Fruit fly (Drosophila melanogaster) whole organism, embryonic: ENCODE results near the gene MTF-1.

Experiments used
- Blimp-1 ChIP-seq: fragments of 200-800 bp; sonication (Bioruptor generic); optimal IDR thresholded peaks from 3 replicates; lab custom pipeline; 2018; ENCODE audit warnings: missing biosample characterization, missing genetic modification characterization, mild to moderate bottlenecking, moderate library complexity, missing genetic modification reagents
- CG10147 ChIP-seq: fragments of 200-800 bp; sonication (Bioruptor generic); optimal IDR thresholded peaks from 2 replicates; lab custom pipeline; 2019; ENCODE audit warnings: missing biosample characterization, mild to moderate bottlenecking, missing genetic modification characterization, moderate library complexity
- CG10565 ChIP-seq: fragments of 200-800 bp; sonication (Bioruptor generic); optimal IDR thresholded peaks from 3 replicates; lab custom pipeline; 2016; ENCODE audit warnings: missing biosample characterization, mild to moderate bottlenecking, missing genetic modification characterization
- CG11560 ChIP-seq: fragments of 200-800 bp; sonication (Bioruptor generic); IDR thresholded peaks from 3 replicates; pipeline ENCODE4 v1.3.6; 2022; ENCODE audit warnings: missing biosample characterization, missing genetic modification characterization
- CG12744 ChIP-seq: fragments of 200-800 bp; sonication (Bioruptor generic); optimal IDR thresholded peaks from 2 replicates; lab custom pipeline; 2016; ENCODE audit warnings: missing biosample characterization, missing genetic modification characterization
- CG12942 ChIP-seq: fragments of 200-800 bp; sonication (Bioruptor generic); optimal IDR thresholded peaks from 3 replicates; lab custom pipeline; 2016; ENCODE audit warnings: missing biosample characterization, missing genetic modification characterization
- CG13296 ChIP-seq: fragments of 200-800 bp; sonication (Bioruptor generic); optimal IDR thresholded peaks from 3 replicates; lab custom pipeline; 2018; ENCODE audit warnings: missing biosample characterization, mild to moderate bottlenecking, missing genetic modification characterization
- CG14050 ChIP-seq: fragments of 200-800 bp; sonication (Bioruptor generic); IDR thresholded peaks from 3 replicates; pipeline ENCODE4 v1.3.6; 2022; ENCODE audit warnings: missing biosample characterization, missing genetic modification characterization
- CG1647 ChIP-seq: fragments of 200-800 bp; sonication (Bioruptor generic); optimal IDR thresholded peaks from 3 replicates; lab custom pipeline; 2016; ENCODE audit warnings: missing biosample characterization, missing genetic modification characterization
- CG17186 ChIP-seq: fragments of 200-800 bp; sonication (Bioruptor generic); optimal IDR thresholded peaks from 3 replicates; lab custom pipeline; 2017; ENCODE audit warnings: missing biosample characterization, missing genetic modification reagents, missing genetic modification characterization
- CG1792 ChIP-seq: fragments of 200-800 bp; sonication (Bioruptor generic); optimal IDR thresholded peaks from 2 replicates; lab custom pipeline; 2016; ENCODE audit warnings: missing biosample characterization, missing genetic modification characterization
- CG2120 ChIP-seq: fragments of 200-800 bp; sonication (Bioruptor generic); optimal IDR thresholded peaks from 3 replicates; lab custom pipeline; 2016; ENCODE audit warnings: missing biosample characterization, missing genetic modification characterization
- CG2129 ChIP-seq: fragments of 200-800 bp; sonication (Bioruptor generic); IDR thresholded peaks from 2 replicates; pipeline ENCODE4 v1.3.6; 2022; ENCODE audit warnings: missing biosample characterization, missing genetic modification characterization; ENCODE audit not compliant: partially characterized antibody
- CG31365 ChIP-seq: fragments of 200-800 bp; sonication (Bioruptor generic); optimal IDR thresholded peaks from 2 replicates; lab custom pipeline; 2018; ENCODE audit warnings: missing biosample characterization, mild to moderate bottlenecking, missing genetic modification characterization
- CG32767 ChIP-seq: fragments of 200-800 bp; sonication (Bioruptor generic); IDR thresholded peaks from 2 replicates; pipeline ENCODE4 v1.3.6; 2022; ENCODE audit warnings: missing biosample characterization, missing genetic modification characterization
- CG33213 ChIP-seq: fragments of 200-800 bp; sonication (Bioruptor generic); optimal IDR thresholded peaks from 3 replicates; lab custom pipeline; 2016; ENCODE audit warnings: missing biosample characterization, missing genetic modification characterization
- CG5180 ChIP-seq: fragments of 200-800 bp; sonication (Bioruptor generic); optimal IDR thresholded peaks from 3 replicates; lab custom pipeline; 2017; ENCODE audit warnings: missing biosample characterization, missing genetic modification characterization, mild to moderate bottlenecking, moderate library complexity, missing genetic modification reagents
- CG7963 ChIP-seq: fragments of 200-800 bp; sonication (Bioruptor generic); IDR thresholded peaks from 3 replicates; pipeline ENCODE4 v1.3.6; 2022; ENCODE audit warnings: missing biosample characterization, missing genetic modification characterization; ENCODE audit not compliant: partially characterized antibody
- CG7987 ChIP-seq: fragments of 200-800 bp; sonication (Bioruptor generic); optimal IDR thresholded peaks from 2 replicates; lab custom pipeline; 2018; ENCODE audit warnings: missing biosample characterization, mild to moderate bottlenecking, missing genetic modification characterization, moderate library complexity
- CG8765 ChIP-seq: fragments of 200-800 bp; sonication (Bioruptor generic); IDR thresholded peaks from 2 replicates; pipeline ENCODE4 v1.3.6; 2022; ENCODE audit warnings: missing biosample characterization, missing genetic modification characterization
- CG8944 ChIP-seq: fragments of 200-800 bp; sonication (Bioruptor generic); optimal IDR thresholded peaks from 3 replicates; lab custom pipeline; 2016; ENCODE audit warnings: missing biosample characterization, missing genetic modification characterization
- CG9932 ChIP-seq: fragments of 200-800 bp; sonication (Bioruptor generic); IDR thresholded peaks from 2 replicates; pipeline ENCODE4 v1.3.6; 2022; ENCODE audit warnings: missing biosample characterization, missing genetic modification characterization
- Chrac-16 ChIP-seq: fragments of 200-800 bp; sonication (Bioruptor generic); optimal IDR thresholded peaks from 3 replicates; lab custom pipeline; 2016; ENCODE audit warnings: missing biosample characterization, missing genetic modification characterization
- D19A ChIP-seq: fragments of 200-800 bp; optimal IDR thresholded peaks from 3 replicates; lab custom pipeline; 2019; ENCODE audit warnings: missing biosample characterization, mild to moderate bottlenecking, missing genetic modification characterization, moderate library complexity
- Dip2 ChIP-seq: fragments of 200-800 bp; sonication (Bioruptor generic); IDR thresholded peaks from 2 replicates; pipeline ENCODE4 v1.3.6; 2022; ENCODE audit warnings: missing biosample characterization, missing genetic modification characterization
- Dref ChIP-seq: fragments of 200-800 bp; sonication (Bioruptor generic); IDR thresholded peaks from 2 replicates; pipeline ENCODE4 v1.3.6; 2022; ENCODE audit warnings: missing biosample characterization, missing genetic modification characterization
- Fer2 ChIP-seq: fragments of 200-800 bp; sonication (Bioruptor generic); optimal IDR thresholded peaks from 2 replicates; lab custom pipeline; 2018; ENCODE audit warnings: missing biosample characterization, mild to moderate bottlenecking, missing genetic modification characterization, moderate library complexity
- HLH4C ChIP-seq: fragments of 200-800 bp; sonication (Bioruptor generic); IDR thresholded peaks from 3 replicates; pipeline ENCODE4 v1.3.6; 2022; ENCODE audit warnings: missing biosample characterization, missing genetic modification characterization; ENCODE audit not compliant: partially characterized antibody
- Hmx ChIP-seq: fragments of 200-800 bp; sonication (Bioruptor generic); optimal IDR thresholded peaks from 2 replicates; lab custom pipeline; 2016; ENCODE audit warnings: missing biosample characterization, missing genetic modification characterization
- Kr ChIP-seq: fragments of 200-800 bp; sonication (Bioruptor generic); optimal IDR thresholded peaks from 2 replicates; lab custom pipeline; 2017; ENCODE audit warnings: missing biosample characterization, mild to moderate bottlenecking, missing genetic modification characterization
- Mad ChIP-seq: fragments of 200-800 bp; sonication (Bioruptor generic); optimal IDR thresholded peaks from 2 replicates; lab custom pipeline; 2016; ENCODE audit warnings: missing biosample characterization, missing genetic modification characterization
- Neu2 ChIP-seq: fragments of 200-800 bp; sonication (Bioruptor generic); optimal IDR thresholded peaks from 3 replicates; lab custom pipeline; 2016; ENCODE audit warnings: missing biosample characterization, missing genetic modification characterization, borderline replicate concordance
- PHDP ChIP-seq: fragments of 200-800 bp; sonication (Bioruptor generic); optimal IDR thresholded peaks from 3 replicates; lab custom pipeline; 2018; ENCODE audit warnings: missing biosample characterization, mild to moderate bottlenecking, missing genetic modification characterization, moderate library complexity
- Scr ChIP-seq: fragments of 200-800 bp; sonication (Bioruptor generic); IDR thresholded peaks from 2 replicates; pipeline ENCODE4 v1.3.6; 2022; ENCODE audit warnings: missing biosample characterization, missing genetic modification characterization; ENCODE audit not compliant: partially characterized antibody
- Trl ChIP-seq, 3 experiments: fragments of >200 bp in 2 of 3; fragments of 200-800 bp in 1 of 3; sonication (Bioruptor generic) in 1 of 3; optimal IDR thresholded peaks; 2 replicates in 1 of 3; 3 replicates in 2 of 3; lab custom pipeline; 2016 to 2017; ENCODE audit warnings: missing biosample characterization in 1 of 3, missing genetic modification characterization in 1 of 3
- ash1 ChIP-seq: fragments of 200-800 bp; sonication (Bioruptor generic); optimal IDR thresholded peaks from 2 replicates; lab custom pipeline; 2018; ENCODE audit warnings: missing biosample characterization, mild to moderate bottlenecking, missing genetic modification characterization
- caup ChIP-seq: fragments of 200-800 bp; sonication (Bioruptor generic); optimal IDR thresholded peaks from 3 replicates; lab custom pipeline; 2017; ENCODE audit warnings: missing biosample characterization, mild to moderate bottlenecking, missing genetic modification characterization, moderate library complexity; ENCODE audit not compliant: severe bottlenecking
- gt ChIP-seq: fragments of 200-800 bp; sonication (Bioruptor generic); IDR thresholded peaks from 2 replicates; pipeline ENCODE4 v1.3.6; 2022; ENCODE audit warnings: missing biosample characterization, missing genetic modification characterization
- ken ChIP-seq: fragments of 200-800 bp; sonication (Bioruptor generic); IDR thresholded peaks from 3 replicates; pipeline ENCODE4 v1.3.6; 2022; ENCODE audit warnings: missing biosample characterization, missing genetic modification characterization
- luna ChIP-seq: fragments of 200-800 bp; sonication (Bioruptor generic); optimal IDR thresholded peaks from 2 replicates; lab custom pipeline; 2016; ENCODE audit warnings: missing biosample characterization, missing genetic modification characterization
- mld ChIP-seq: fragments of 200-800 bp; sonication (Bioruptor generic); IDR thresholded peaks from 3 replicates; pipeline ENCODE4 v1.3.6; 2022; ENCODE audit warnings: missing biosample characterization, missing genetic modification characterization; ENCODE audit not compliant: partially characterized antibody
- nau ChIP-seq: fragments of 200-800 bp; sonication (Bioruptor generic); optimal IDR thresholded peaks from 3 replicates; lab custom pipeline; 2017; ENCODE audit warnings: missing biosample characterization, mild to moderate bottlenecking, missing genetic modification characterization, missing genetic modification reagents
- nmo ChIP-seq: fragments of 200-800 bp; sonication (Bioruptor generic); optimal IDR thresholded peaks from 2 replicates; lab custom pipeline; 2018; ENCODE audit warnings: missing biosample characterization, mild to moderate bottlenecking, missing genetic modification characterization, moderate library complexity
- odd ChIP-seq: fragments of 200-800 bp; sonication (Bioruptor generic); optimal IDR thresholded peaks from 2 replicates; lab custom pipeline; 2017; ENCODE audit warnings: missing biosample characterization, mild to moderate bottlenecking, missing genetic modification characterization
- p53 ChIP-seq: fragments of 200-800 bp; sonication (Bioruptor generic); optimal IDR thresholded peaks from 2 replicates; lab custom pipeline; 2016; ENCODE audit warnings: missing biosample characterization, missing genetic modification characterization
- pho ChIP-seq: fragments of 200-800 bp; sonication (Bioruptor generic); optimal IDR thresholded peaks from 2 replicates; lab custom pipeline; 2016; ENCODE audit warnings: missing biosample characterization, missing genetic modification characterization
- salm ChIP-seq: fragments of 200-800 bp; sonication (Bioruptor generic); optimal IDR thresholded peaks from 2 replicates; lab custom pipeline; 2018; ENCODE audit warnings: missing biosample characterization, mild to moderate bottlenecking, missing genetic modification characterization
- slp2 ChIP-seq: fragments of 200-800 bp; sonication (Bioruptor generic); optimal IDR thresholded peaks from 2 replicates; lab custom pipeline; 2016; ENCODE audit warnings: missing biosample characterization, missing genetic modification characterization
- toy ChIP-seq: fragments of 200-800 bp; sonication (Bioruptor generic); IDR thresholded peaks from 2 replicates; pipeline ENCODE4 v1.3.6; 2022; ENCODE audit warnings: missing biosample characterization, missing genetic modification characterization

The MTF-1 gene

DNA sequence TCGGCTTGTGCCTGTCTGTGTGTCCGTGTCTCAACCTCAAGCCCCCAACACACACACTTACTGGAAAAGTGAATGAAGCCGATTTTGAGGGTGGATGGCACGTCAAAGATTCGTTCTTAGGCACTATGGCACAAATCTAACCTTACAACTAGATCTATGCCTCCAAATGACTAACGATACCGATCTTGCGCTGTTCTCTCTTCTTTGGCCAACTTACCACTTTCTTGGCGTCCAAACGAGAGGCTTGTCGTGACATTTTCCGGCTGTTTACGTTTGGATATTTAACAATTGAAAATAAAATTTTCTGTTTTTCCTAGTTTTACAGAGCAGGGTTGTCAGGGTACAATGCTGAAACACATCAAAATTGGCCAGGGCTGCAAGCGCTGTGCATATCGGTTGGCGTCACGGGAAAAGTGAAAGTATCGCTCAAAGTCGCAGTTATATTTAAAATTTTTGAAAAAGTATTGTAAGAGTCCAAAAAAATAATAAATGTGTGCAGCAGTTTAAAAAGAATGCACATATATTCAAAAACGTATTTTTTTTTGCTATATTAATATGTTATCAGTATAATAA is 11.9 kb downstream of the MTF-1 start, which contains the start of the genes Bet3 and Nf-YA (continued):
- TF ChIP-seq Neu2 (GFP tag; lab: Kevin White, UChicago): no peak
- no peak for TF ChIP-seq toy
- peak; percentile 27 for TF ChIP-seq slp2 (GFP tag; lab: Kevin White, UChicago)
- TF ChIP-seq CG2129 (GFP tag; lab: Robert Waterston, UW): peak; percentile 73
- TF ChIP-seq Chrac-16 (GFP tag; lab: Kevin White, UChicago): peak; percentile 32
- no peak; the same call in 2 of the 3 replicates for TF ChIP-seq CG14050
- TF ChIP-seq CG12744 (GFP tag; lab: Kevin White, UChicago): peak; percentile 21
- TF ChIP-seq CG31365 (tag; lab: Kevin White, UChicago): no peak
- peak; percentile 62; the same call in 1 of the 3 replicates for TF ChIP-seq mld (GFP tag; lab: Robert Waterston, UW)
- no peak for TF ChIP-seq Mad (GFP tag; lab: Kevin White, UChicago)
- peak; percentile 43 for TF ChIP-seq pho (GFP tag; lab: Kevin White, UChicago)
- TF ChIP-seq HLH4C: peak; percentile 69
- TF ChIP-seq gt (GFP tag; lab: Robert Waterston, UW): no peak
- no peak for TF ChIP-seq Hmx (GFP tag; lab: Kevin White, UChicago)
- TF ChIP-seq Fer2 (tag; lab: Kevin White, UChicago): no peak
- TF ChIP-seq CG11560: no peak
- peak; percentile 35 for TF ChIP-seq caup
- peak; percentile 26 for TF ChIP-seq CG1647 (GFP tag; lab: Kevin White, UChicago)
- peak; percentile 13 for TF ChIP-seq CG12942
- peak; percentile 68 for TF ChIP-seq Dref (GFP tag; lab: Robert Waterston, UW)
- TF ChIP-seq p53 (GFP tag; lab: Kevin White, UChicago): peak; percentile 21
- peak; percentile 82 for TF ChIP-seq Scr
- TF ChIP-seq CG8765 (GFP tag; lab: Robert Waterston, UW): no peak
- TF ChIP-seq Trl (optimal IDR thresholded peaks at IDR 0.05; lab: Kevin White, UChicago): no peak
- TF ChIP-seq Trl (GFP tag; optimal IDR thresholded peaks at IDR 0.05; lab: Kevin White, UChicago): peak; percentile 39
- TF ChIP-seq CG7963 (GFP tag; lab: Robert Waterston, UW): peak; percentile 72; the same call in 2 of the 3 replicates
- no peak for TF ChIP-seq salm (tag; lab: Kevin White, UChicago)
- TF ChIP-seq ken (GFP tag; lab: Robert Waterston, UW): peak; percentile 70
- peak; percentile 63 for TF ChIP-seq CG2120
- peak; percentile 68 for TF ChIP-seq nmo (GFP tag; lab: Kevin White, UChicago)
- TF ChIP-seq CG10147 (GFP tag; lab: Kevin White, UChicago): no peak
- peak; percentile 86 for TF ChIP-seq CG9932 (GFP tag; lab: Robert Waterston, UW)
- no peak for TF ChIP-seq ash1 (GFP tag; lab: Kevin White, UChicago)
- TF ChIP-seq CG33213: peak; percentile 27
- TF ChIP-seq Kr (GFP tag; lab: Kevin White, UChicago): no peak
- peak; percentile 0 for TF ChIP-seq CG13296 (GFP tag; lab: Kevin White, UChicago)
- TF ChIP-seq CG1792 (GFP tag; lab: Kevin White, UChicago): peak; percentile 27
- TF ChIP-seq CG7987: peak; percentile 35
- no peak for TF ChIP-seq CG10565 (GFP tag; lab: Kevin White, UChicago)
- TF ChIP-seq nau (GFP tag; lab: Kevin White, UChicago): no peak
- TF ChIP-seq Blimp-1 (GFP tag; lab: Kevin White, UChicago): peak; percentile 99
- no peak for TF ChIP-seq CG5180 (GFP tag; lab: Kevin White, UChicago)
- TF ChIP-seq odd: no peak
- peak; percentile 69 for TF ChIP-seq CG8944 (GFP tag; lab: Kevin White, UChicago)
- TF ChIP-seq luna (GFP tag; lab: Kevin White, UChicago): peak; percentile 77
- TF ChIP-seq D19A (tag; lab: Kevin White, UChicago): peak; percentile 20
- TF ChIP-seq CG17186 (GFP tag; lab: Kevin White, UChicago): peak; percentile 31
- TF ChIP-seq CG32767 (GFP tag; lab: Robert Waterston, UW): no peak
- TF ChIP-seq Dip2 (GFP tag; lab: Robert Waterston, UW): no peak
- no peak for TF ChIP-seq PHDP (tag; lab: Kevin White, UChicago)
